Worm (Caenorhabditis elegans): ENCODE measurements around the gene hsp-17.

DNA sequence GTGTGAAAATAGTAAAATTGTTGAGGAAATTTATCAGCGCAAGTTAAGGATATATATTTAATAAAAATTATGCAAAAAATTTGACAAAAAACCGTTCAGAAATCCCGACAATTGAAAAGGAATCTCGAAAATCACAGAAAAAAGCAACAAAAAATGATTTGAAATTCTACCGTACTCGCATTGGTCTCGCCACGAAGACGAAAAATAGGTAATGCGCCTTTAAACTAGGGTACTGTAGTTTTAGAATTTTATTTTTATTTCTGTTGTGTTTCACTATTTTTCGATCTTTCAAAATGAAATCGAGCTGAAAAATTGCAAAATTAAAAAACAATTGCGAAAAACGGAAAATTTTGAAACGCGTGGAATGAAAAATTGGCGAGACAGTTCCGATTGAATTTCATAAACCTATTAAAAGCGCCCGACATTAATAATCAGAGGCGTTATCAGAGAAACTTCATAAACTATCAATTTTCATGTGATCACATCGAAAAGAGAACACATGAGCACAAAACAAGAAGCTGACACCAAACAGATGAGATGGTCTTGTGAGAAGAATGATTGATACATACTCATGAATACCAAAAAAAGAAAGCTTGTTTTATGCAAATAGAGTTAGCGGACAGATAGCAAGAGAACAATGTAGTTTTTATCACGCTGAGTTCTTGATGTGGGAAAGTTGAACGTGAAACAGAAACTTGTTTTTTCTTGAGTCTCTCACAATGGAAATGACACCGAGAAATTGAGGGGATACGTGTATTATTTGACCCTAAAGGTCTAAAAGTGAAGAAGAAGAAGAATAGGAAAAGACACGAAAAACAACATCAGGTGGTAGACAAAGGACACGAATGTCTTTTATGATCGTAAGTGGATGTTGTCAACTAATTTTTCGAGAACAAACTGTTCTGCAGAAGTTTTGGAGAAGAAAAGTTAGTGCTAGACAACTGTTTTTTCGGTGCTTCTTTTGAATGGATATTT, 39.4 kb upstream of the hsp-17 start:
- no peak for TF ChIP-seq snu-23 (GFP tag; optimal IDR thresholded peaks at IDR 0.05)
- no peak for TF ChIP-seq nhr-237 (tag; optimal IDR thresholded peaks at IDR 0.05)
- no peak for TF ChIP-seq pqm-1 (tag; optimal IDR thresholded peaks at IDR 0.05)
- TF ChIP-seq ztf-11 (tag; optimal IDR thresholded peaks at IDR 0.05) = no peak
- TF ChIP-seq lsy-2 (tag; optimal IDR thresholded peaks at IDR 0.05) = no peak
- TF ChIP-seq nhr-11 (tag; optimal IDR thresholded peaks at IDR 0.05) = no peak
- TF ChIP-seq pag-3 (tag; optimal IDR thresholded peaks at IDR 0.05; ENCODE audit: borderline replicate concordance, insufficient read depth) = no peak
- no peak for TF ChIP-seq mep-1 (tag; optimal IDR thresholded peaks at IDR 0.05)
- no peak for TF ChIP-seq zip-4 (GFP tag; optimal IDR thresholded peaks at IDR 0.05)
- TF ChIP-seq ces-1 (GFP tag; optimal IDR thresholded peaks at IDR 0.05) = no peak
- TF ChIP-seq ceh-63 (GFP tag; optimal IDR thresholded peaks at IDR 0.05) = no peak
- TF ChIP-seq nhr-12 (tag; optimal IDR thresholded peaks at IDR 0.05) = no peak
